Worm (Caenorhabditis elegans) whole organism, L1 larva: ENCODE measurements around the gene Y50D7A.13.

ENCODE experiments used
- egl-27 ChIP-seq, 2 experiments: fragments of 150-350 bp in 1 of 2; sonication (generic microtip); optimal IDR thresholded peaks; 3 replicates each; lab custom pipeline; 2017 to 2018; ENCODE audit warnings: missing biosample characterization in 2 of 2, missing genetic modification characterization in 2 of 2, missing genetic modification reagents in 2 of 2
- lin-15B ChIP-seq: fragments of 150-350 bp; sonication (generic microtip); optimal IDR thresholded peaks from 3 replicates; lab custom pipeline; 2014; ENCODE audit warnings: missing biosample characterization, missing genetic modification characterization

DNA sequence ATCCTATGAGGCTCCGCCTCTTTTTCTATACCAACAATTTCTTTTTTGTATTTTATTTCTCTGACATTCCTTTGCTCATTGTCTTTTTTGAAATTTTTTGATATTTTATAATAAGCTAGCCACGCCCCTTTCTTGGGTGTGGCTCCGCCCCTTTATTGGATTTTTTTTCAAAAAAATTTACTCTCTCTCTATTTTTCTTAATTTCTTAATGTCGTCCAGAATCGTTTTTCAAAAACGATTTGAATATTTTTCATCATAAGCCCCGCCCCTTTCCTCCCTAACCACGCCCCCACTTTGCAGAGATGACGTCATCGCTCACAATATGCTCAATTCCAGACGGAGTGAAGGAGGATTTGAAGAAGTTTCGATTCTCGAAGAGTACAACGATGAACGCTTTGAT, 20.7 kb upstream of the Y50D7A.13 start, which contains the start of gene Y50D7A.10:
- TF ChIP-seq lin-15B (tag; lab: Kevin White, UChicago) (no peak), egl-27 (tag; optimal IDR thresholded peaks at IDR 0.05; lab: Kevin White, UChicago) (no peak)
